Worm (Caenorhabditis elegans) whole organism, L3 larva: ENCODE data around the gene mog-1.

Source experiments
- R02D3.7 ChIP-seq: fragments of 150-350 bp; optimal IDR thresholded peaks from 2 replicates; lab custom pipeline; 2014; ENCODE audit warnings: missing biosample characterization, missing genetic modification characterization
- ceh-28 ChIP-seq: fragments of 150-350 bp; optimal IDR thresholded peaks from 2 replicates; lab custom pipeline; 2014; ENCODE audit warnings: missing biosample characterization, missing genetic modification reagents, missing genetic modification characterization
- ceh-82 ChIP-seq: fragments of 150-350 bp; optimal IDR thresholded peaks from 2 replicates; lab custom pipeline; 2014; ENCODE audit warnings: missing biosample characterization, missing genetic modification characterization
- daf-12 ChIP-seq: fragments of 150-350 bp; optimal IDR thresholded peaks from 2 replicates; lab custom pipeline; 2014; ENCODE audit warnings: missing biosample characterization, missing genetic modification reagents, missing genetic modification characterization
- egl-27 ChIP-seq: sonication (generic microtip); optimal IDR thresholded peaks from 4 replicates; lab custom pipeline; 2017; ENCODE audit warnings: missing biosample characterization, missing genetic modification reagents, missing genetic modification characterization
- egl-5 ChIP-seq: fragments of 150-350 bp; optimal IDR thresholded peaks from 2 replicates; lab custom pipeline; 2017; ENCODE audit warnings: missing biosample characterization, missing genetic modification reagents, missing genetic modification characterization, inconsistent platforms
- elt-1 ChIP-seq: fragments of 150-350 bp; optimal IDR thresholded peaks from 2 replicates; lab custom pipeline; 2014; ENCODE audit warnings: missing biosample characterization, missing genetic modification characterization
- elt-2 ChIP-seq: sonication (generic microtip); optimal IDR thresholded peaks from 2 replicates; lab custom pipeline; 2016; ENCODE audit warnings: missing genetic modification reagents, mild to moderate bottlenecking, missing genetic modification characterization, missing compliant biosample characterization
- elt-3 ChIP-seq, 3 experiments: fragments of 150-350 bp in 1 of 3; sonication (generic microtip) in 2 of 3; optimal IDR thresholded peaks; 2 replicates in 2 of 3; 4 replicates in 1 of 3; lab custom pipeline; 2014 to 2017; ENCODE audit warnings: missing biosample characterization in 3 of 3, missing genetic modification characterization in 3 of 3
- fkh-10 ChIP-seq: sonication (generic microtip); optimal IDR thresholded peaks from 2 replicates; lab custom pipeline; 2017; ENCODE audit warnings: missing biosample characterization, missing genetic modification reagents, missing genetic modification characterization
- fkh-2 ChIP-seq: fragments of 150-350 bp; optimal IDR thresholded peaks from 2 replicates; lab custom pipeline; 2014; ENCODE audit warnings: missing biosample characterization, missing genetic modification reagents, missing genetic modification characterization
- jun-1 ChIP-seq: fragments of 150-350 bp; optimal IDR thresholded peaks from 2 replicates; lab custom pipeline; 2014; ENCODE audit warnings: missing biosample characterization, missing genetic modification reagents, missing genetic modification characterization
- lin-15B ChIP-seq: fragments of 150-350 bp; optimal IDR thresholded peaks from 2 replicates; lab custom pipeline; 2014; ENCODE audit warnings: missing biosample characterization, missing genetic modification characterization
- lsy-12 ChIP-seq: sonication (generic microtip); optimal IDR thresholded peaks from 2 replicates; lab custom pipeline; 2016; ENCODE audit warnings: mild to moderate bottlenecking, missing genetic modification characterization, missing compliant biosample characterization
- mml-1 ChIP-seq: fragments of 150-350 bp; sonication (generic microtip); optimal IDR thresholded peaks from 3 replicates; lab custom pipeline; 2014; ENCODE audit warnings: missing biosample characterization, missing genetic modification characterization
- nfya-1 ChIP-seq: sonication (generic microtip); optimal IDR thresholded peaks from 2 replicates; lab custom pipeline; 2017; ENCODE audit warnings: missing genetic modification characterization, mild to moderate bottlenecking, missing compliant biosample characterization, antibody characterized with exemption, moderate library complexity; ENCODE audit not compliant: insufficient read depth
- nhr-12 ChIP-seq: fragments of 150-350 bp; optimal IDR thresholded peaks from 2 replicates; lab custom pipeline; 2014; ENCODE audit warnings: missing biosample characterization, missing genetic modification characterization
- nhr-23 ChIP-seq: fragments of 150-350 bp; optimal IDR thresholded peaks from 2 replicates; lab custom pipeline; 2014; ENCODE audit warnings: missing biosample characterization, missing genetic modification reagents, missing genetic modification characterization
- nhr-237 ChIP-seq: fragments of 150-350 bp; optimal IDR thresholded peaks from 2 replicates; lab custom pipeline; 2014; ENCODE audit warnings: missing biosample characterization, missing genetic modification characterization
- nhr-25 ChIP-seq: sonication (generic microtip); optimal IDR thresholded peaks from 2 replicates; lab custom pipeline; 2017; ENCODE audit warnings: missing biosample characterization, missing genetic modification characterization
- nhr-28 ChIP-seq: fragments of 150-350 bp; optimal IDR thresholded peaks from 2 replicates; lab custom pipeline; 2014; ENCODE audit warnings: missing biosample characterization, missing genetic modification characterization
- nhr-43 ChIP-seq: sonication (generic microtip); optimal IDR thresholded peaks from 2 replicates; lab custom pipeline; 2016; ENCODE audit warnings: mild to moderate bottlenecking, missing genetic modification characterization, missing compliant biosample characterization; ENCODE audit not compliant: poor library complexity, severe bottlenecking
- nhr-67 ChIP-seq: fragments of 150-350 bp; optimal IDR thresholded peaks from 2 replicates; lab custom pipeline; 2014; ENCODE audit warnings: missing biosample characterization, missing genetic modification characterization
- pha-4 ChIP-seq: fragments of 150-350 bp; optimal IDR thresholded peaks from 2 replicates; lab custom pipeline; 2014; ENCODE audit warnings: missing biosample characterization, missing genetic modification reagents, missing genetic modification characterization
- pqm-1 ChIP-seq: fragments of 150-350 bp; optimal IDR thresholded peaks from 2 replicates; lab custom pipeline; 2017; ENCODE audit warnings: missing biosample characterization, missing genetic modification characterization, inconsistent platforms
- sea-2 ChIP-seq: fragments of 150-350 bp; sonication (generic microtip); optimal IDR thresholded peaks from 4 replicates; lab custom pipeline; 2014; ENCODE audit warnings: missing biosample characterization, missing genetic modification reagents, missing genetic modification characterization
- skn-1 ChIP-seq: fragments of 150-350 bp; optimal IDR thresholded peaks from 2 replicates; lab custom pipeline; 2014; ENCODE audit warnings: missing biosample characterization, missing genetic modification characterization
- snpc-4 ChIP-seq: fragments of 150-350 bp; optimal IDR thresholded peaks from 2 replicates; lab custom pipeline; 2014; ENCODE audit warnings: missing biosample characterization, missing genetic modification characterization
- tbx-2 ChIP-seq: sonication (generic microtip); optimal IDR thresholded peaks from 2 replicates; lab custom pipeline; 2016; ENCODE audit warnings: mild to moderate bottlenecking, missing genetic modification characterization, missing compliant biosample characterization
- unc-39 ChIP-seq: sonication (generic microtip); optimal IDR thresholded peaks from 4 replicates; lab custom pipeline; 2017; ENCODE audit warnings: missing biosample characterization, missing genetic modification characterization
- unc-62 ChIP-seq: fragments of 150-350 bp; sonication (generic microtip); optimal IDR thresholded peaks from 4 replicates; lab custom pipeline; 2014; ENCODE audit warnings: missing biosample characterization, missing genetic modification reagents, missing genetic modification characterization
- zag-1 ChIP-seq: fragments of 150-350 bp; optimal IDR thresholded peaks from 2 replicates; lab custom pipeline; 2014; ENCODE audit warnings: missing biosample characterization, missing genetic modification characterization
- ztf-11 ChIP-seq: fragments of 150-350 bp; optimal IDR thresholded peaks from 2 replicates; lab custom pipeline; 2014; ENCODE audit warnings: missing biosample characterization, missing genetic modification characterization

The mog-1 gene

ce11 chrIII:9929525-9929924 is 26.5 kb downstream of the mog-1 start:
- TF ChIP-seq elt-2 (tag; lab: Kevin White, UChicago) (no peak), R02D3.7 (tag; lab: Kevin White, UChicago) (no peak), nhr-67 (tag; lab: Kevin White, UChicago) (no peak), nfya-1 (tag; lab: Kevin White, UChicago) (no peak), egl-5 (tag; lab: Kevin White, UChicago) (no peak), nhr-43 (tag; lab: Kevin White, UChicago) (no peak), elt-1 (tag; lab: Kevin White, UChicago) (no peak), mml-1 (tag; lab: Kevin White, UChicago) (no peak), nhr-23 (tag; lab: Kevin White, UChicago) (no peak), lin-15B (tag; lab: Kevin White, UChicago) (no peak), ceh-82 (no peak), egl-27 (tag; lab: Kevin White, UChicago) (no peak), elt-3 (tag; optimal IDR thresholded peaks at IDR 0.05; lab: Kevin White, UChicago) (no peak), tbx-2 (tag; lab: Kevin White, UChicago) (no peak), sea-2 (no peak), unc-62 (GFP tag; lab: Kevin White, UChicago) (no peak), ceh-28 (tag; lab: Kevin White, UChicago) (no peak), jun-1 (tag; lab: Kevin White, UChicago) (no peak), daf-12 (tag; lab: Kevin White, UChicago) (no peak), fkh-2 (tag; lab: Kevin White, UChicago) (no peak)

ce11 chrIII:9928777-9929176 is 27.2 kb downstream of the mog-1 start, which contains the start of gene ttr-1:
Gene ttr-1 (plus strand): TSS chrIII:9929077.
- no peak for TF ChIP-seq daf-12 (tag; lab: Kevin White, UChicago)
- TF ChIP-seq, all 47 proteins: peak for 0

ce11 chrIII:9927378-9927777 is 28.6 kb downstream of the mog-1 start, which contains the start of gene ttr-2:
Gene ttr-2 (plus strand): TSS chrIII:9927769.
- TF ChIP-seq nhr-25 (tag; lab: Kevin White, UChicago), result peak; percentile 24
- peak; percentile 3 for TF ChIP-seq nhr-23 (tag; lab: Kevin White, UChicago)
- TF ChIP-seq unc-39 (tag; lab: Kevin White, UChicago), result no peak
- TF ChIP-seq, all 47 proteins: peak for 2

- TF ChIP-seq ceh-28 (tag; lab: Kevin White, UChicago) (no peak), lsy-12 (tag; lab: Kevin White, UChicago) (no peak), nhr-25 (tag; lab: Kevin White, UChicago) (no peak)
These were observed 29.4 kb downstream of the mog-1 start, which contains the start of gene ttr-3 for ce11 chrIII:9926650-9927049. Gene ttr-3 (minus strand): TSS chrIII:9926750.

- TF ChIP-seq ceh-82 (no peak), pha-4 (tag; lab: Kevin White, UChicago) (no peak), nhr-23 (tag; lab: Kevin White, UChicago) (no peak), nhr-237 (tag; lab: Kevin White, UChicago) (no peak), fkh-10 (no peak), elt-3 (tag; optimal IDR thresholded peaks at IDR 0.05; lab: Kevin White, UChicago) (no peak), pqm-1 (tag; lab: Kevin White, UChicago) (no peak), zag-1 (tag; lab: Kevin White, UChicago) (no peak), tbx-2 (tag; lab: Kevin White, UChicago) (no peak), skn-1 (no peak), unc-39 (tag; lab: Kevin White, UChicago) (no peak), snpc-4 (tag; lab: Kevin White, UChicago) (no peak), nhr-28 (tag; lab: Kevin White, UChicago) (no peak), nhr-25 (tag; lab: Kevin White, UChicago) (no peak), ztf-11 (no peak), nhr-12 (tag; lab: Kevin White, UChicago) (no peak), sea-2 (no peak)
These were observed 33.1 kb downstream of the mog-1 start, which contains the start of gene cbp-2 for ce11 chrIII:9922874-9923273. Gene cbp-2 (plus strand): TSS chrIII:9923174.
